Fruit fly (Drosophila melanogaster) whole organism, wandering third instar larva: ENCODE measurements around the gene fusl.
A peak's percentile ranks its signal among the peaks of the same experiment; 100 is the strongest.

ENCODE experiments used
- Abd-B ChIP-seq: fragments of >200 bp; optimal IDR thresholded peaks from 2 replicates; lab custom pipeline; 2017; ENCODE audit warnings: missing biosample characterization, missing genetic modification characterization
- CG32264 ChIP-seq: fragments of 200-800 bp; sonication (Bioruptor generic); optimal IDR thresholded peaks from 2 replicates; lab custom pipeline; 2016; ENCODE audit warnings: missing biosample characterization, missing genetic modification characterization
- CG9705 ChIP-seq: fragments of 200-800 bp; sonication (Bioruptor generic); optimal IDR thresholded peaks from 2 replicates; lab custom pipeline; 2018; ENCODE audit warnings: missing biosample characterization, mild to moderate bottlenecking, missing genetic modification characterization
- CrebA ChIP-seq: fragments of 200-800 bp; sonication (Bioruptor generic); optimal IDR thresholded peaks from 2 replicates; lab custom pipeline; 2016; ENCODE audit warnings: missing biosample characterization, mild to moderate bottlenecking, missing genetic modification characterization, borderline replicate concordance
- Dfd ChIP-seq: fragments of >200 bp; optimal IDR thresholded peaks from 2 replicates; lab custom pipeline; 2017; ENCODE audit warnings: missing biosample characterization, missing genetic modification characterization
- Dif ChIP-seq: fragments of 200-275, 200-300 bp; sonication (Bioruptor generic); optimal IDR thresholded peaks from 2 replicates; lab custom pipeline; 2018; ENCODE audit warnings: missing biosample characterization, missing genetic modification characterization; ENCODE audit not compliant: partially characterized antibody
- GATAd ChIP-seq: sonication (Bioruptor generic); optimal IDR thresholded peaks from 2 replicates; lab custom pipeline; 2016; ENCODE audit warnings: missing biosample characterization, missing genetic modification characterization
- HLH106 ChIP-seq: fragments of 200-800 bp; optimal IDR thresholded peaks from 3 replicates; lab custom pipeline; 2019; ENCODE audit warnings: missing biosample characterization, mild to moderate bottlenecking, missing genetic modification characterization, moderate library complexity
- Hnf4 ChIP-seq: fragments of 200-800 bp; sonication (Bioruptor generic); optimal IDR thresholded peaks from 2 replicates; lab custom pipeline; 2016; ENCODE audit warnings: missing biosample characterization, mild to moderate bottlenecking, missing genetic modification characterization
- Hr78 ChIP-seq: fragments of >200 bp; optimal IDR thresholded peaks from 2 replicates; lab custom pipeline; 2017; ENCODE audit warnings: missing biosample characterization, missing genetic modification characterization
- Hr83 ChIP-seq: fragments of 200-300 bp; sonication (Bioruptor generic); optimal IDR thresholded peaks from 2 replicates; lab custom pipeline; 2016; ENCODE audit warnings: missing biosample characterization, mild to moderate bottlenecking, missing genetic modification characterization, moderate library complexity; ENCODE audit not compliant: poor library complexity, severe bottlenecking
- Jra ChIP-seq: sonication (Bioruptor generic); optimal IDR thresholded peaks from 2 replicates; lab custom pipeline; 2016; ENCODE audit warnings: missing biosample characterization, missing genetic modification characterization
- Mio ChIP-seq: sonication (Bioruptor generic); optimal IDR thresholded peaks from 2 replicates; lab custom pipeline; 2016; ENCODE audit warnings: missing biosample characterization, missing genetic modification characterization
- Myc ChIP-seq: fragments of >200 bp; optimal IDR thresholded peaks from 2 replicates; lab custom pipeline; 2017
- N ChIP-seq: fragments of >200 bp; optimal IDR thresholded peaks from 2 replicates; lab custom pipeline; 2018; ENCODE audit warnings: missing biosample characterization, missing external identifiers, missing genetic modification characterization
- OdsH ChIP-seq: fragments of 200-800 bp; sonication (Bioruptor generic); optimal IDR thresholded peaks from 2 replicates; lab custom pipeline; 2016; ENCODE audit warnings: missing biosample characterization, mild to moderate bottlenecking, missing genetic modification characterization
- Rel ChIP-seq, 2 experiments: fragments of 200-800 bp; sonication (Bioruptor generic) in 1 of 2; optimal IDR thresholded peaks; 2 replicates in 1 of 2; 3 replicates in 1 of 2; lab custom pipeline; 2016 to 2019; ENCODE audit warnings: mild to moderate bottlenecking in 2 of 2, missing biosample characterization in 2 of 2, missing genetic modification characterization in 2 of 2, moderate library complexity in 1 of 2
- Sp1 ChIP-seq: fragments of 200-800 bp; sonication (Bioruptor generic); optimal IDR thresholded peaks from 3 replicates; lab custom pipeline; 2019; ENCODE audit warnings: missing biosample characterization, mild to moderate bottlenecking, missing genetic modification characterization, moderate library complexity
- Vsx2 ChIP-seq: fragments of 200-300, 225-300 bp; sonication (Bioruptor generic); optimal IDR thresholded peaks from 2 replicates; lab custom pipeline; 2018; ENCODE audit warnings: missing biosample characterization, missing genetic modification characterization; ENCODE audit not compliant: partially characterized antibody
- br ChIP-seq: fragments of 200-800 bp; sonication (Bioruptor generic); optimal IDR thresholded peaks from 2 replicates; lab custom pipeline; 2016; ENCODE audit warnings: missing biosample characterization, missing genetic modification characterization
- brk ChIP-seq: fragments of 200-800 bp; sonication (Bioruptor generic); optimal IDR thresholded peaks from 2 replicates; lab custom pipeline; 2016; ENCODE audit warnings: missing biosample characterization, mild to moderate bottlenecking, missing genetic modification characterization
- dl ChIP-seq, 2 experiments: fragments of 175-275, 200-275 bp in 1 of 2; fragments of 200-275 bp in 1 of 2; sonication (Bioruptor generic); optimal IDR thresholded peaks; lab custom pipeline; 2018; ENCODE audit warnings: mild to moderate bottlenecking in 2 of 2, missing biosample characterization in 2 of 2, missing genetic modification characterization in 2 of 2, moderate library complexity in 2 of 2; ENCODE audit not compliant: partially characterized antibody in 2 of 2, insufficient read depth in 1 of 2
- dmrt93B ChIP-seq: fragments of 200-800 bp; sonication (Bioruptor generic); optimal IDR thresholded peaks from 2 replicates; lab custom pipeline; 2018; ENCODE audit warnings: missing biosample characterization, mild to moderate bottlenecking, missing genetic modification characterization
- dsf ChIP-seq: sonication (Bioruptor generic); optimal IDR thresholded peaks from 2 replicates; lab custom pipeline; 2016; ENCODE audit warnings: missing biosample characterization, missing genetic modification characterization, borderline replicate concordance
- ey ChIP-seq: fragments of 200-800 bp; sonication (Bioruptor generic); optimal IDR thresholded peaks from 2 replicates; lab custom pipeline; 2016; ENCODE audit warnings: missing biosample characterization, missing genetic modification characterization
- foxo ChIP-seq, 2 experiments: fragments of 200-800 bp; sonication (Bioruptor generic); optimal IDR thresholded peaks; 2 replicates in 1 of 2; 3 replicates in 1 of 2; lab custom pipeline; 2016 to 2017; ENCODE audit warnings: missing biosample characterization in 2 of 2, missing genetic modification characterization in 2 of 2
- fru ChIP-seq: fragments of 200-800 bp; sonication (Bioruptor generic); optimal IDR thresholded peaks from 3 replicates; lab custom pipeline; 2016; ENCODE audit warnings: missing biosample characterization, mild to moderate bottlenecking, missing genetic modification characterization
- h ChIP-seq: fragments of 200-800 bp; sonication (Bioruptor generic); optimal IDR thresholded peaks from 3 replicates; lab custom pipeline; 2016; ENCODE audit warnings: missing biosample characterization, mild to moderate bottlenecking, missing genetic modification characterization
- jim ChIP-seq: fragments of 175-275, 200-325 bp; sonication (Bioruptor generic); optimal IDR thresholded peaks from 2 replicates; lab custom pipeline; 2016; ENCODE audit warnings: missing biosample characterization, mild to moderate bottlenecking, missing genetic modification characterization
- lola ChIP-seq: fragments of >200 bp; optimal IDR thresholded peaks from 2 replicates; lab custom pipeline; 2017; ENCODE audit warnings: missing biosample characterization, missing genetic modification characterization
- pan ChIP-seq: fragments of >200 bp; optimal IDR thresholded peaks from 2 replicates; lab custom pipeline; 2017
- psq ChIP-seq: fragments of 200-800 bp; sonication (Bioruptor generic); optimal IDR thresholded peaks from 3 replicates; lab custom pipeline; 2017; ENCODE audit warnings: missing biosample characterization, mild to moderate bottlenecking, missing genetic modification characterization, moderate library complexity
- rgr ChIP-seq: fragments of 200-800 bp; sonication (Bioruptor generic); optimal IDR thresholded peaks from 3 replicates; lab custom pipeline; 2016; ENCODE audit warnings: missing biosample characterization, mild to moderate bottlenecking, missing genetic modification characterization
- sage ChIP-seq: fragments of 200-800 bp; sonication (Bioruptor generic); optimal IDR thresholded peaks from 2 replicates; lab custom pipeline; 2016; ENCODE audit warnings: missing biosample characterization, mild to moderate bottlenecking, missing genetic modification characterization
- sv ChIP-seq: fragments of 200-800 bp; sonication (Bioruptor generic); optimal IDR thresholded peaks from 3 replicates; lab custom pipeline; 2016; ENCODE audit warnings: missing biosample characterization, missing genetic modification characterization
- tai ChIP-seq: sonication (Bioruptor generic); optimal IDR thresholded peaks from 2 replicates; lab custom pipeline; 2016; ENCODE audit warnings: missing biosample characterization, missing genetic modification characterization
- usp ChIP-seq: fragments of >200 bp; optimal IDR thresholded peaks from 2 replicates; lab custom pipeline; 2017; ENCODE audit warnings: missing biosample characterization, missing genetic modification characterization
- woc ChIP-seq: sonication (Bioruptor generic); optimal IDR thresholded peaks from 2 replicates; lab custom pipeline; 2016; ENCODE audit warnings: missing biosample characterization, mild to moderate bottlenecking, missing genetic modification characterization

fusl gene

DNA sequence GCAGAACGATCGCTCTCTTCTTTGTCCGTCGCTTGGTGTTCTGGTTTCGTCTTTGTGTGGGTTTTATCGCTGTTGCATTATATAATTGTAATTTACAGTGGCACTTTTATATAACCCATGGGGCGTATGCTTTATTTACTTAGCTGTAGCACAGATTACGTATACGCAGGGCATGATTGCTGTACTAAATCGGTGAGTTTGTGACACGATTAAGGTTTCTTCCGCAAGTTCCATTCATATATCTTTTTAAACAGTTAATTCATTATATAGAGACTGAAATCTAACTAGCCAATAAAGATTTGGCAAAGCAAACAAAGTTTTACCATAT is 42.7 kb downstream of the fusl start:
- TF ChIP-seq Mio (GFP tag; lab: Kevin White, UChicago) (no peak), br (GFP tag; lab: Kevin White, UChicago) (peak; percentile 32), Hr83 (GFP tag; lab: Kevin White, UChicago) (no peak), fru (GFP tag; lab: Kevin White, UChicago) (peak; percentile 23), dsf (GFP tag; lab: Kevin White, UChicago) (no peak), sage (GFP tag; lab: Kevin White, UChicago) (peak; percentile 46), Myc (lab: Kevin White, UChicago) (no peak), rgr (GFP tag; lab: Kevin White, UChicago) (no peak), woc (GFP tag; lab: Kevin White, UChicago) (no peak), Hr78 (GFP tag; lab: Kevin White, UChicago) (no peak)

DNA sequence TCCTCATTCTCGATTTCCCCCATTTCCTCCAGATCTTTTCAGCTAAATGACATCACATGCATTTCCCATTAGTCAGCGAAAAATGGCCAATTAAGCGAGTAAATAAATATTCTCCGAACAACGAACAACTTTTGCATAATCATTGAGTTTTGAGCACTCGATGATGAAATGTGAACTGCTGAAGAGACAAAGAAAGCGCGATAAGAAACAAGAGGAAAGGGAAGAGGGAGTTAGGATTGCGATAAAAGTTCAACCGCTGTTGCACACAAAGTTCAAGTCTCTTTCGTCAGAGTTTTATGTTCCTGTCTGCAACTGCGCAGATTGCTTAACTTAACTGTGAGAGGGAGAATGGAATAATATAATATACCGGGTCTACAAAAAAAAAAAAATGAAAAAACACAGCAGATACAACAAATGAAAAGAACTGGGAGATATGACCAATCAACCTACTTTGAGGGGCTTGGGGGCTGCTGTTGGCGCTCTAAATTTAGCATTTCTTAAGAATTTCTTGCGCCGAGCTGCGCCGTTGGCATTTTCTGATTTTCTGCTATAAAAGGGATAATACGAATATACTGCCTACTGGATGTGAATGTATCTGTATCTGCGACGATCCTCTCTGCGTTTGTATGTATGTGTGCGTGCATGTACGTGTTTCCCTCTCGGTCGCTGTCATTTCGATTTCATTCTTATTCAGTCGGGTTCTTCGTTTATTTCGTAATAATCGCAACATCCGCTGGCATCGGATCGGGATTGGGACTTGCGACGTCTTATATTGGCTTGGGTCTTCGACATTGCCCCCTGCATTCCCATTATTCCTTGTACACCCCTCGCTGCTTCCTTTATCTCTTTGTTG is 43.3 kb downstream of the fusl start:
- TF ChIP-seq CrebA (GFP tag; lab: Kevin White, UChicago) (peak; percentile 55), sage (GFP tag; lab: Kevin White, UChicago) (no peak), foxo (GFP tag; optimal IDR thresholded peaks at IDR 0.05; lab: Kevin White, UChicago) (peak in 1 of 2 experiments; percentile 22), Myc (lab: Kevin White, UChicago) (no peak), ey (GFP tag; lab: Kevin White, UChicago) (peak; percentile 13), Dfd (GFP tag; lab: Kevin White, UChicago) (no peak), N (GFP tag; lab: Kevin White, UChicago) (peak; percentile 4), sv (GFP tag; lab: Kevin White, UChicago) (no peak), psq (GFP tag; lab: Kevin White, UChicago) (peak; percentile 76), woc (GFP tag; lab: Kevin White, UChicago) (peak; percentile 42), Sp1 (no peak), lola (GFP tag; lab: Kevin White, UChicago) (no peak), Vsx2 (peak; percentile 48), Hnf4 (peak; percentile 75), brk (GFP tag; lab: Kevin White, UChicago) (peak; percentile 48), CG9705 (no peak), HLH106 (tag; lab: Kevin White, UChicago) (peak; percentile 39), dmrt93B (GFP tag; lab: Kevin White, UChicago) (no peak), CG32264 (GFP tag; lab: Kevin White, UChicago) (no peak), fru (GFP tag; lab: Kevin White, UChicago) (peak; percentile 43), jim (GFP tag; lab: Kevin White, UChicago) (no peak), dsf (GFP tag; lab: Kevin White, UChicago) (no peak), Dif (GFP tag; lab: Kevin White, UChicago) (peak; percentile 27), usp (GFP tag; lab: Kevin White, UChicago) (no peak), dl (GFP tag; optimal IDR thresholded peaks at IDR 0.05; lab: Kevin White, UChicago; ENCODE audit: insufficient read depth in 1 of 2, partially characterized antibody in 2 of 2) (no peak), OdsH (GFP tag; lab: Kevin White, UChicago) (peak; percentile 31), Hr83 (GFP tag; lab: Kevin White, UChicago) (peak; percentile 22), tai (GFP tag; lab: Kevin White, UChicago) (peak; percentile 30), Hr78 (GFP tag; lab: Kevin White, UChicago) (no peak), Abd-B (GFP tag; lab: Kevin White, UChicago) (no peak), rgr (GFP tag; lab: Kevin White, UChicago) (peak; percentile 32), GATAd (GFP tag; lab: Kevin White, UChicago) (peak; percentile 27), Jra (GFP tag; lab: Kevin White, UChicago) (peak; percentile 38), Mio (GFP tag; lab: Kevin White, UChicago) (no peak), br (GFP tag; lab: Kevin White, UChicago) (no peak), Rel (GFP tag; optimal IDR thresholded peaks at IDR 0.05; lab: Kevin White, UChicago) (no peak), Rel (tag; optimal IDR thresholded peaks at IDR 0.05; lab: Kevin White, UChicago) (peak; percentile 68), pan (lab: Kevin White, UChicago) (no peak), h (GFP tag; lab: Kevin White, UChicago) (peak; percentile 50)
